Worm (Caenorhabditis elegans) whole organism, mixed stage, embryonic: ENCODE data around the gene nhr-107.

Experiments
- elt-1 ChIP-seq: sonication (generic microtip); optimal IDR thresholded peaks from 2 replicates; lab custom pipeline; 2017; ENCODE audit warnings: missing genetic modification characterization, mild to moderate bottlenecking, missing compliant biosample characterization, antibody characterized with exemption, moderate library complexity, borderline replicate concordance; ENCODE audit not compliant: insufficient read depth
- mep-1 ChIP-seq: fragments of 150-350 bp; optimal IDR thresholded peaks from 2 replicates; lab custom pipeline; 2017; ENCODE audit warnings: missing biosample characterization, missing genetic modification reagents, missing genetic modification characterization, inconsistent platforms
- nhr-12 ChIP-seq: fragments of 150-350 bp; optimal IDR thresholded peaks from 2 replicates; lab custom pipeline; 2014; ENCODE audit warnings: missing biosample characterization, missing genetic modification characterization
- snpc-4 ChIP-seq: fragments of 150-350 bp; optimal IDR thresholded peaks from 2 replicates; lab custom pipeline; 2014; ENCODE audit warnings: missing biosample characterization, missing genetic modification characterization

- TF ChIP-seq nhr-12 (tag; lab: Kevin White, UChicago) = no peak
- no peak for TF ChIP-seq snpc-4 (tag; lab: Kevin White, UChicago)
- no peak for TF ChIP-seq elt-1 (tag; lab: Kevin White, UChicago)
- no peak for TF ChIP-seq mep-1 (tag; lab: Kevin White, UChicago)
These were observed 49.4 kb downstream of the nhr-107 start, which contains the start of gene Y57E12B.4 for ce11 chrV:6947442-6947841.
